Fruit fly (Drosophila melanogaster): ENCODE results near the gene CG7889.

The CG7889 gene

DNA sequence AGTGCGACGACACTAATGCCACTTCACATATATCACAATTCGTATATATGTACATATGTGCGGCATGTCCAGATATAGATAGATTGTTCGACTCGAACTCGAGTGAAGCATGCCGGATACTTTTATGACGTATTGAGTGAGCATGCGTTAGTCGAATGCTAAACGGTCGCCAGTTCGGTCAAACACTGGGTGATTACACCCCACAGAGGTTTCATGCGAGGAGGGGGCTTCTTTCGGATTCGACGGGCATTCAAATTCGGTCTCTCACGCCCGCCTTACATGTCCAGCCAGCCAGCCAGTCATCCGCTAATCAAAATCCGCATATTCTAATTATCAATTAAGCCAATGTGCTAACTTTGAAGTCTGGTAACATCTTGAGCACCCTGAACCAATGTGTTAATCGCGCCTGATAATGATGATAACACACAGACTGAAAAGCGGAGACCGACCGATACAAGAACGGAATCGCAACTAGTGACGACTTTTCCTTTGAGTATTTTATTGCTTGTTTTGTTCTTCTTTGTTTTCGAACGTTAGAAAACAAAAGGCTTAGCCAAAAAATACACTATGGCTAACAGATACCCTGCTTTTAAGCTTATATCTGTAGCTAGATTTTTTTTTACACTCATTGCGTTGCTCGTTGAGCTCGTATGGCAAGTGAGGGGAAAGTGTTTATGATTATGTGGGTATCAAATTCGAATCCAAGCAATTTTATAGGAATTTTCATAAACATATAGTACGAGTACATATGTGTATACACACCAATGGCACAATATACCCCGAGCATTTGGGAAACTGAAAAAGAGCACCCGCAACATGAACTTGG lies 48.6 kb downstream of the CG7889 start:
- TF ChIP-seq CG8301 (tag; optimal IDR thresholded peaks at IDR 0.05) (no peak), CG12605 (GFP tag; IDR thresholded peaks at IDR 0.05) (no peak), CG9948 (tag; optimal IDR thresholded peaks at IDR 0.05) (no peak), Pif1B (GFP tag; optimal IDR thresholded peaks at IDR 0.05) (no peak), CG17806 (tag; optimal IDR thresholded peaks at IDR 0.05) (no peak), CG32121 (GFP tag; IDR thresholded peaks at IDR 0.05) (no peak), Ets98B (GFP tag; IDR thresholded peaks at IDR 0.05) (no peak), CG8159 (tag; optimal IDR thresholded peaks at IDR 0.05) (no peak), CG34367 (tag; optimal IDR thresholded peaks at IDR 0.05) (no peak), Snoo (tag; optimal IDR thresholded peaks at IDR 0.05) (no peak), fd96Ca (GFP tag; IDR thresholded peaks at IDR 0.05) (no peak), CG10348 (GFP tag; IDR thresholded peaks at IDR 0.05) (no peak), D1 (tag; optimal IDR thresholded peaks at IDR 0.05) (no peak), gl (tag; optimal IDR thresholded peaks at IDR 0.05) (no peak), rn (GFP tag; IDR thresholded peaks at IDR 0.05) (no peak), CG15710 (tag; optimal IDR thresholded peaks at IDR 0.05) (no peak)

DNA sequence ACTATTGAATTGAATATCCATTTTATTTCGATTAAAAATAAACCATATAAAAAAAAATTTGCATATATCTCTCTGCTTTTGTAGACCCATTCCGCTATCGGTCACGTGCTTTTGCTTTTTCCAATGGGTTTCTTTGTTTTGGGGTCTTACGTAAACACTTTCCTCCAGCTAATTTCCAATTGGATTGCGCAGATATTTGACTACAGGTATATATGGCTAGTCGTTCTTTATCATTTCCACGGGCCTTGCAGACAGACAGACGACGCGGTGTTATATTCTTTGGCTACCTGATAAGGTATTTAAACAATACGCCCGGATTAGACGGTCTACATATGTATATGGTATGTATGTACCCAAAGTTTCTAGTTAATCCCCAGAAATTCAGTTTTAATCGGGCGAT lies 49.9 kb downstream of the CG7889 start:
- TF ChIP-seq rn (GFP tag; IDR thresholded peaks at IDR 0.05) (no peak), CG8159 (tag; optimal IDR thresholded peaks at IDR 0.05) (no peak), CG10348 (GFP tag; IDR thresholded peaks at IDR 0.05) (no peak), CG17806 (tag; optimal IDR thresholded peaks at IDR 0.05) (no peak), Snoo (tag; optimal IDR thresholded peaks at IDR 0.05) (no peak), CG34367 (tag; optimal IDR thresholded peaks at IDR 0.05) (no peak), CG15710 (tag; optimal IDR thresholded peaks at IDR 0.05) (no peak), CG8301 (tag; optimal IDR thresholded peaks at IDR 0.05) (no peak)

dm6 chrX:19294030-19294429 lies 50.6 kb downstream of the CG7889 start:
- TF ChIP-seq Snoo (tag; optimal IDR thresholded peaks at IDR 0.05) (no peak), rn (GFP tag; IDR thresholded peaks at IDR 0.05) (no peak), CG32121 (GFP tag; IDR thresholded peaks at IDR 0.05) (no peak)

Data from whole organism, pupa.